Worm (Caenorhabditis elegans): ENCODE measurements around the gene Y14H12B.2.

Y14H12B.2 gene

ce11 chrII:3917985-3918633, 15.4 kb downstream of the Y14H12B.2 start:
- no peak for TF ChIP-seq cebp-1 (GFP tag; IDR thresholded peaks at IDR 0.05)
- no peak for TF ChIP-seq cebp-1 (tag; optimal IDR thresholded peaks at IDR 0.05)
- TF ChIP-seq nhr-90 (tag; optimal IDR thresholded peaks at IDR 0.05) = no peak
- TF ChIP-seq die-1 (tag; optimal IDR thresholded peaks at IDR 0.05) = no peak
- TF ChIP-seq hrde-1 (tag; optimal IDR thresholded peaks at IDR 0.05; ENCODE audit: borderline replicate concordance) = no peak
- no peak for TF ChIP-seq B0019.2 (GFP tag; conservative IDR thresholded peaks at IDR 0.05)
- TF ChIP-seq B0261.1 (tag; optimal IDR thresholded peaks at IDR 0.05) = no peak
- peak; percentile 89; the same call in 1 of the 2 replicates for TF ChIP-seq nfyb-1 (GFP tag; IDR thresholded peaks at IDR 0.05)
- no peak for TF ChIP-seq ztf-28 (GFP tag; IDR thresholded peaks at IDR 0.05)
- no peak for TF ChIP-seq lin-35 (GFP tag; optimal IDR thresholded peaks at IDR 0.05)
- TF ChIP-seq pha-4 (tag; optimal IDR thresholded peaks at IDR 0.05) = no peak
- 0 out of 2 replicates have a peak, but pooled peaks have one; percentile 32 for TF ChIP-seq zfh-2 (GFP tag; conservative IDR thresholded peaks at IDR 0.05)
- no peak for TF ChIP-seq sdz-38 (tag; optimal IDR thresholded peaks at IDR 0.05)
- TF ChIP-seq B0035.1 (tag; optimal IDR thresholded peaks at IDR 0.05) = no peak
- no peak for TF ChIP-seq madf-8 (GFP tag; conservative IDR thresholded peaks at IDR 0.05)

ce11 chrII:3913673-3914072, 19.9 kb downstream of the Y14H12B.2 start:
- TF ChIP-seq repo-1 (tag; optimal IDR thresholded peaks at IDR 0.05) = no peak
- TF ChIP-seq F22D6.2 (tag; optimal IDR thresholded peaks at IDR 0.05) = no peak
- TF ChIP-seq sptf-2 (GFP tag; optimal IDR thresholded peaks at IDR 0.05) = no peak
- TF ChIP-seq ztf-26 (tag; optimal IDR thresholded peaks at IDR 0.05) = no peak
- TF ChIP-seq madf-6 (GFP tag; IDR thresholded peaks at IDR 0.05) = no peak
- no peak for TF ChIP-seq D2030.7 (GFP tag; IDR thresholded peaks at IDR 0.05)
- TF ChIP-seq ZK185.1 (tag; optimal IDR thresholded peaks at IDR 0.05; ENCODE audit: poor library complexity, severe bottlenecking) = no peak
- TF ChIP-seq F52B5.7 (tag; optimal IDR thresholded peaks at IDR 0.05) = no peak
- TF ChIP-seq mel-28 (tag; optimal IDR thresholded peaks at IDR 0.05; ENCODE audit: borderline replicate concordance) = no peak
- TF ChIP-seq let-607 (tag; optimal IDR thresholded peaks at IDR 0.05) = no peak
- TF ChIP-seq cebp-1 (GFP tag; IDR thresholded peaks at IDR 0.05) = no peak
- TF ChIP-seq cebp-1 (tag; optimal IDR thresholded peaks at IDR 0.05) = no peak
- no peak for TF ChIP-seq egl-18 (GFP tag; IDR thresholded peaks at IDR 0.05)
- TF ChIP-seq F49E8.2 (tag; optimal IDR thresholded peaks at IDR 0.05; ENCODE audit: insufficient read depth) = no peak
- TF ChIP-seq tbp1 (GFP tag; optimal IDR thresholded peaks at IDR 0.05) = no peak
- no peak for TF ChIP-seq lin-35 (GFP tag; optimal IDR thresholded peaks at IDR 0.05)
- no peak for TF ChIP-seq ceh-100 (GFP tag; IDR thresholded peaks at IDR 0.05)
- TF ChIP-seq nhr-80 (tag; optimal IDR thresholded peaks at IDR 0.05) = no peak
- TF ChIP-seq Y53F4B.3 (GFP tag; IDR thresholded peaks at IDR 0.05) = no peak

ce11 chrII:3911716-3912115, 21.8 kb downstream of the Y14H12B.2 start, which contains the start of gene F53C3.1:
Gene F53C3.1, plus strand, starts transcription at chrII:3912016.
- TF ChIP-seq hmg-20 (GFP tag; IDR thresholded peaks at IDR 0.05) (no peak), rpc-1 (optimal IDR thresholded peaks at IDR 0.05) (no peak), rpc-1 (tag; optimal IDR thresholded peaks at IDR 0.05) (no peak), dpff-1 (tag; optimal IDR thresholded peaks at IDR 0.05) (no peak), F22D6.2 (tag; optimal IDR thresholded peaks at IDR 0.05) (no peak), attf-5 (GFP tag; optimal IDR thresholded peaks at IDR 0.05) (no peak), xnd-1 (tag; optimal IDR thresholded peaks at IDR 0.05) (no peak), lin-54 (GFP tag; optimal IDR thresholded peaks at IDR 0.05) (no peak), ceh-100 (GFP tag; IDR thresholded peaks at IDR 0.05) (no peak), F23B12.7 (tag; optimal IDR thresholded peaks at IDR 0.05; ENCODE audit: insufficient read depth) (no peak), ztf-22 (GFP tag; optimal IDR thresholded peaks at IDR 0.05) (no peak), Y79H2A.3 (GFP tag; conservative IDR thresholded peaks at IDR 0.05) (no peak), cebp-1 (GFP tag; IDR thresholded peaks at IDR 0.05) (no peak), cebp-1 (tag; optimal IDR thresholded peaks at IDR 0.05) (no peak), rec-8 (tag; optimal IDR thresholded peaks at IDR 0.05) (no peak)

All from whole organism, young adult.